Worm (Caenorhabditis elegans) whole organism, early embryonic: ENCODE data around the gene F49E11.2.

Experiments
- B0310.2 ChIP-seq: sonication (generic microtip); optimal IDR thresholded peaks from 2 replicates; lab custom pipeline; 2016; ENCODE audit warnings: mild to moderate bottlenecking, missing genetic modification characterization, missing compliant biosample characterization
- F13C5.2 ChIP-seq: sonication (generic microtip); optimal IDR thresholded peaks from 2 replicates; lab custom pipeline; 2017; ENCODE audit warnings: mild to moderate bottlenecking, missing genetic modification characterization, inconsistent platforms, missing compliant biosample characterization
- ama-1 ChIP-seq: fragments of 150-350 bp; optimal IDR thresholded peaks from 2 replicates; lab custom pipeline; 2014
- ceh-13 ChIP-seq: fragments of 200-800 bp; sonication (Bioruptor generic); optimal IDR thresholded peaks from 2 replicates; lab custom pipeline; 2018; ENCODE audit warnings: mild to moderate bottlenecking, missing genetic modification characterization, missing compliant biosample characterization
- flt-1 ChIP-seq: fragments of 200-800 bp; sonication (Bioruptor generic); IDR thresholded peaks from 2 replicates; pipeline ENCODE4 v1.3.6; 2022; ENCODE audit warnings: missing genetic modification characterization, missing compliant biosample characterization
- hnd-1 ChIP-seq: sonication (generic microtip); optimal IDR thresholded peaks from 2 replicates; lab custom pipeline; 2016; ENCODE audit warnings: missing genetic modification characterization, missing compliant biosample characterization
- sea-1 ChIP-seq: fragments of 200-800 bp; sonication (Bioruptor generic); conservative IDR thresholded peaks from 2 replicates; pipeline ENCODE4 v1.3.6; 2022; ENCODE audit warnings: missing genetic modification characterization, missing compliant biosample characterization
- tbx-11 ChIP-seq: fragments of 200-800 bp; sonication (Bioruptor generic); IDR thresholded peaks from 2 replicates; pipeline ENCODE4 v1.3.6; 2022; ENCODE audit warnings: missing genetic modification characterization, missing compliant biosample characterization
- tbx-37 ChIP-seq: fragments of 200-800 bp; sonication (Bioruptor generic); conservative IDR thresholded peaks from 2 replicates; pipeline ENCODE4 v1.3.6; 2022; ENCODE audit warnings: missing genetic modification reagents, missing genetic modification characterization, missing compliant biosample characterization
- tra-4 ChIP-seq: sonication (generic microtip); optimal IDR thresholded peaks from 2 replicates; lab custom pipeline; 2017; ENCODE audit warnings: missing genetic modification characterization, missing compliant biosample characterization

- TF ChIP-seq ceh-13 (GFP tag; lab: Kevin White, UChicago) (no peak), B0310.2 (tag; lab: Kevin White, UChicago) (no peak), tbx-11 (no peak), ama-1 (no peak), flt-1 (no peak), F13C5.2 (no peak), sea-1 (GFP tag; lab: Robert Waterston, UW) (no peak), hnd-1 (no peak), tra-4 (tag; lab: Kevin White, UChicago) (no peak), tbx-37 (no peak)
These were observed 12.9 kb downstream of the F49E11.2 start for ce11 chrIV:13025853-13026343.
